Fruit fly (Drosophila melanogaster) whole organism, embryonic: ENCODE results near the gene pkaap.

ENCODE experiments used
- Aef1 ChIP-seq: fragments of 200-800 bp; sonication (Bioruptor generic); IDR thresholded peaks from 3 replicates; pipeline ENCODE4 v1.3.6; 2022; ENCODE audit warnings: missing biosample characterization, missing genetic modification characterization
- Antp ChIP-seq: fragments of 200-800 bp; sonication (Bioruptor generic); optimal IDR thresholded peaks from 3 replicates; lab custom pipeline; 2016; ENCODE audit warnings: missing biosample characterization, missing genetic modification characterization
- Atf-2 ChIP-seq: fragments of 200-800 bp; sonication (Bioruptor generic); optimal IDR thresholded peaks from 2 replicates; lab custom pipeline; 2016; ENCODE audit warnings: missing biosample characterization, missing genetic modification characterization
- Atf3 ChIP-seq: fragments of 200-800 bp; sonication (Bioruptor generic); optimal IDR thresholded peaks from 3 replicates; lab custom pipeline; 2016; ENCODE audit warnings: missing biosample characterization, missing genetic modification characterization
- B-H1 ChIP-seq: fragments of 200-800 bp; sonication (Bioruptor generic); IDR thresholded peaks from 3 replicates; pipeline ENCODE4 v1.3.6; 2022; ENCODE audit warnings: missing biosample characterization, missing genetic modification characterization
- BtbVII ChIP-seq: fragments of 200-800 bp; sonication (Bioruptor generic); optimal IDR thresholded peaks from 3 replicates; lab custom pipeline; 2017; ENCODE audit warnings: missing biosample characterization, mild to moderate bottlenecking, missing genetic modification characterization
- CG10462 ChIP-seq: fragments of 200-800 bp; sonication (Bioruptor generic); optimal IDR thresholded peaks from 2 replicates; lab custom pipeline; 2016; ENCODE audit warnings: missing biosample characterization, missing genetic modification characterization
- CG11085 ChIP-seq: fragments of 200-800 bp; sonication (Bioruptor generic); IDR thresholded peaks from 2 replicates; pipeline ENCODE4 v1.3.6; 2022; ENCODE audit warnings: missing biosample characterization, missing genetic modification characterization
- CG11093 ChIP-seq: fragments of 200-800 bp; sonication (Bioruptor generic); IDR thresholded peaks from 3 replicates; pipeline ENCODE4 v1.3.6; 2022; ENCODE audit warnings: missing biosample characterization, missing genetic modification characterization
- CG12299 ChIP-seq: fragments of 200-800 bp; sonication (Bioruptor generic); optimal IDR thresholded peaks from 2 replicates; lab custom pipeline; 2018; ENCODE audit warnings: missing biosample characterization, mild to moderate bottlenecking, missing genetic modification characterization
- CG13123 ChIP-seq: fragments of 200-800 bp; sonication (Bioruptor generic); optimal IDR thresholded peaks from 2 replicates; lab custom pipeline; 2016; ENCODE audit warnings: missing biosample characterization, missing genetic modification characterization
- CG1603 ChIP-seq: fragments of 200-800 bp; sonication (Bioruptor generic); optimal IDR thresholded peaks from 2 replicates; lab custom pipeline; 2019; ENCODE audit warnings: missing biosample characterization, mild to moderate bottlenecking, missing genetic modification characterization, moderate library complexity
- CG17328 ChIP-seq: fragments of 200-800 bp; sonication (Bioruptor generic); IDR thresholded peaks from 2 replicates; pipeline ENCODE4 v1.3.6; 2022; ENCODE audit warnings: missing biosample characterization, missing genetic modification characterization
- CG18476 ChIP-seq: fragments of 200-800 bp; sonication (Bioruptor generic); optimal IDR thresholded peaks from 2 replicates; lab custom pipeline; 2016; ENCODE audit warnings: missing biosample characterization, mild to moderate bottlenecking, missing genetic modification characterization
- CG18764 ChIP-seq: fragments of 200-800 bp; sonication (Bioruptor generic); optimal IDR thresholded peaks from 3 replicates; lab custom pipeline; 2016; ENCODE audit warnings: missing biosample characterization, missing genetic modification characterization
- CG33557 ChIP-seq: fragments of 200-800 bp; sonication (Bioruptor generic); optimal IDR thresholded peaks from 2 replicates; lab custom pipeline; 2019; ENCODE audit warnings: missing biosample characterization, mild to moderate bottlenecking, missing genetic modification characterization, moderate library complexity
- CG3407 ChIP-seq: fragments of 200-800 bp; sonication (Bioruptor generic); optimal IDR thresholded peaks from 2 replicates; lab custom pipeline; 2018; ENCODE audit warnings: missing biosample characterization, mild to moderate bottlenecking, missing genetic modification characterization
- CG6654 ChIP-seq: fragments of 200-800 bp; sonication (Bioruptor generic); optimal IDR thresholded peaks from 2 replicates; lab custom pipeline; 2017; ENCODE audit warnings: missing biosample characterization, mild to moderate bottlenecking, missing genetic modification characterization
- CG6683 ChIP-seq: fragments of 200-800 bp; sonication (Bioruptor generic); optimal IDR thresholded peaks from 2 replicates; lab custom pipeline; 2017; ENCODE audit warnings: missing biosample characterization, mild to moderate bottlenecking, missing genetic modification characterization, missing genetic modification reagents
- CG9727 ChIP-seq: fragments of 200-800 bp; sonication (Bioruptor generic); optimal IDR thresholded peaks from 3 replicates; lab custom pipeline; 2017; ENCODE audit warnings: missing biosample characterization, mild to moderate bottlenecking, missing genetic modification characterization
- CkIIα-i1 ChIP-seq: fragments of 200-800 bp; sonication (Bioruptor generic); IDR thresholded peaks from 2 replicates; pipeline ENCODE4 v1.3.6; 2022; ENCODE audit warnings: missing biosample characterization, missing genetic modification characterization
- Dp ChIP-seq: fragments of 200-800 bp; sonication (Bioruptor generic); optimal IDR thresholded peaks from 2 replicates; lab custom pipeline; 2018; ENCODE audit warnings: missing biosample characterization, mild to moderate bottlenecking, missing genetic modification characterization, moderate library complexity
- Gsc ChIP-seq: fragments of 200-800 bp; sonication (Bioruptor generic); IDR thresholded peaks from 2 replicates; pipeline ENCODE4 v1.3.6; 2022; ENCODE audit warnings: missing biosample characterization, missing genetic modification characterization
- Lpt ChIP-seq: fragments of >200 bp; optimal IDR thresholded peaks from 2 replicates; lab custom pipeline; 2018; ENCODE audit warnings: missing biosample characterization, missing genetic modification characterization
- Mad ChIP-seq: fragments of 200-800 bp; sonication (Bioruptor generic); optimal IDR thresholded peaks from 2 replicates; lab custom pipeline; 2016; ENCODE audit warnings: missing biosample characterization, missing genetic modification characterization
- Neu2 ChIP-seq: fragments of 200-800 bp; sonication (Bioruptor generic); optimal IDR thresholded peaks from 3 replicates; lab custom pipeline; 2016; ENCODE audit warnings: missing biosample characterization, missing genetic modification characterization, borderline replicate concordance
- Nf-YB ChIP-seq: fragments of 200-800 bp; sonication (Bioruptor generic); optimal IDR thresholded peaks from 3 replicates; lab custom pipeline; 2019; ENCODE audit warnings: missing biosample characterization, mild to moderate bottlenecking, missing genetic modification characterization, moderate library complexity
- Oli ChIP-seq: fragments of 200-800 bp; sonication (Bioruptor generic); optimal IDR thresholded peaks from 2 replicates; lab custom pipeline; 2018; ENCODE audit warnings: missing biosample characterization, mild to moderate bottlenecking, missing genetic modification characterization, moderate library complexity
- Optix ChIP-seq: fragments of 200-800 bp; sonication (Bioruptor generic); IDR thresholded peaks from 3 replicates; pipeline ENCODE4 v1.3.6; 2022; ENCODE audit warnings: missing biosample characterization, missing genetic modification characterization
- Pdp1 ChIP-seq, 2 experiments: fragments of 200-800 bp; sonication (Bioruptor generic); optimal IDR thresholded peaks; 3 replicates each; lab custom pipeline; 2016; ENCODE audit warnings: missing biosample characterization in 2 of 2, missing genetic modification characterization in 2 of 2, mild to moderate bottlenecking in 1 of 2, moderate library complexity in 1 of 2
- Spps ChIP-seq: fragments of 200-800 bp; sonication (Bioruptor generic); optimal IDR thresholded peaks from 2 replicates; lab custom pipeline; 2018; ENCODE audit warnings: missing biosample characterization, mild to moderate bottlenecking, missing genetic modification characterization
- Vsx1 ChIP-seq: fragments of 200-800 bp; sonication (Bioruptor generic); optimal IDR thresholded peaks from 2 replicates; lab custom pipeline; 2017; ENCODE audit warnings: missing biosample characterization, mild to moderate bottlenecking, missing genetic modification characterization, missing genetic modification reagents
- bowl ChIP-seq: fragments of 200-800 bp; sonication (Bioruptor generic); IDR thresholded peaks from 2 replicates; pipeline ENCODE4 v1.3.6; 2022; ENCODE audit warnings: missing biosample characterization, missing genetic modification characterization
- cato ChIP-seq: fragments of 200-800 bp; sonication (Bioruptor generic); optimal IDR thresholded peaks from 2 replicates; lab custom pipeline; 2016; ENCODE audit warnings: missing biosample characterization, missing genetic modification characterization, borderline replicate concordance
- corto ChIP-seq: fragments of 200-800 bp; sonication (Bioruptor generic); optimal IDR thresholded peaks from 2 replicates; lab custom pipeline; 2016; ENCODE audit warnings: missing biosample characterization, mild to moderate bottlenecking, missing genetic modification characterization, moderate library complexity
- croc ChIP-seq: fragments of 200-800 bp; sonication (Bioruptor generic); conservative IDR thresholded peaks from 3 replicates; pipeline ENCODE4 v1.3.6; 2022; ENCODE audit warnings: missing biosample characterization, missing genetic modification characterization
- exex ChIP-seq: fragments of 200-800 bp; sonication (Bioruptor generic); optimal IDR thresholded peaks from 4 replicates; lab custom pipeline; 2018; ENCODE audit warnings: missing biosample characterization, mild to moderate bottlenecking, missing genetic modification characterization, moderate library complexity
- hbn ChIP-seq: fragments of 200-800 bp; sonication (Bioruptor generic); IDR thresholded peaks from 2 replicates; pipeline ENCODE4 v1.3.6; 2022; ENCODE audit warnings: missing biosample characterization, missing genetic modification characterization; ENCODE audit not compliant: partially characterized antibody
- prd ChIP-seq, 3 experiments: fragments of >200 bp in 2 of 3; fragments of 200-800 bp in 1 of 3; sonication (Bioruptor generic) in 1 of 3; optimal IDR thresholded peaks in 2 of 3; IDR thresholded peaks in 1 of 3; 2 replicates in 2 of 3; 3 replicates in 1 of 3; pipeline versions ENCODE4 v1.3.6 to Lab custom; 2017 to 2022; ENCODE audit warnings: missing biosample characterization in 1 of 3, missing genetic modification characterization in 1 of 3
- sens-2 ChIP-seq: fragments of 200-800 bp; sonication (Bioruptor generic); IDR thresholded peaks from 2 replicates; pipeline ENCODE4 v1.3.6; 2022; ENCODE audit warnings: missing biosample characterization, missing genetic modification characterization
- seq ChIP-seq: fragments of 200-800 bp; sonication (Bioruptor generic); IDR thresholded peaks from 2 replicates; pipeline ENCODE4 v1.3.6; 2022; ENCODE audit warnings: missing biosample characterization, missing genetic modification characterization
- slp2 ChIP-seq: fragments of 200-800 bp; sonication (Bioruptor generic); optimal IDR thresholded peaks from 2 replicates; lab custom pipeline; 2016; ENCODE audit warnings: missing biosample characterization, missing genetic modification characterization
- ssp ChIP-seq: fragments of 200-800 bp; sonication (Bioruptor generic); IDR thresholded peaks from 2 replicates; pipeline ENCODE4 v1.3.6; 2022; ENCODE audit warnings: missing biosample characterization, missing genetic modification characterization
- stc ChIP-seq: fragments of 200-800 bp; sonication (Bioruptor generic); IDR thresholded peaks from 2 replicates; pipeline ENCODE4 v1.3.6; 2022; ENCODE audit warnings: missing biosample characterization, missing genetic modification characterization
- stwl ChIP-seq: fragments of 200-800 bp; sonication (Bioruptor generic); optimal IDR thresholded peaks from 3 replicates; lab custom pipeline; 2018; ENCODE audit warnings: missing biosample characterization, mild to moderate bottlenecking, missing genetic modification characterization, moderate library complexity
- tgo ChIP-seq: fragments of 200-800 bp; sonication (Bioruptor generic); IDR thresholded peaks from 3 replicates; pipeline ENCODE4 v1.3.6; 2022; ENCODE audit warnings: missing biosample characterization, missing genetic modification characterization
- tio ChIP-seq: fragments of 200-800 bp; sonication (Bioruptor generic); optimal IDR thresholded peaks from 2 replicates; lab custom pipeline; 2017; ENCODE audit warnings: missing biosample characterization, missing genetic modification characterization, inconsistent platforms
- unc-4 ChIP-seq: fragments of 200-800 bp; sonication (Bioruptor generic); IDR thresholded peaks from 2 replicates; pipeline ENCODE4 v1.3.6; 2022; ENCODE audit warnings: missing biosample characterization, missing genetic modification characterization; ENCODE audit not compliant: partially characterized antibody
- vnd ChIP-seq: fragments of 200-800 bp; sonication (Bioruptor generic); IDR thresholded peaks from 3 replicates; pipeline ENCODE4 v1.3.6; 2022; ENCODE audit warnings: missing biosample characterization, missing genetic modification characterization; ENCODE audit not compliant: partially characterized antibody

pkaap gene

dm6 chr2L:16286360-16287005 lies 1.6 kb upstream of the pkaap start (continued):
- no peak for TF ChIP-seq ssp
- no peak for TF ChIP-seq CG17328 (GFP tag; lab: Robert Waterston, UW)
- peak; percentile 52 for TF ChIP-seq cato (GFP tag; lab: Kevin White, UChicago)
- peak; percentile 44 for TF ChIP-seq exex (tag; lab: Kevin White, UChicago)
- TF ChIP-seq Antp (GFP tag; lab: Kevin White, UChicago), result peak; percentile 67
- peak; percentile 68 for TF ChIP-seq CG12299
- peak; percentile 66 for TF ChIP-seq Nf-YB (GFP tag; lab: Kevin White, UChicago)
- no peak for TF ChIP-seq stc (GFP tag; lab: Robert Waterston, UW)
- no peak for TF ChIP-seq Optix (GFP tag; lab: Robert Waterston, UW)
- TF ChIP-seq corto, result peak; percentile 80
- no peak for TF ChIP-seq Lpt
- peak; percentile 19 for TF ChIP-seq Atf-2
- peak; percentile 71 for TF ChIP-seq CG10462
- TF ChIP-seq Atf3, result peak; percentile 85
- peak; percentile 61 for TF ChIP-seq CG1603 (tag; lab: Kevin White, UChicago)
- TF ChIP-seq B-H1 (GFP tag; lab: Robert Waterston, UW), result no peak
- TF ChIP-seq bowl, result no peak
- TF ChIP-seq CG13123 (GFP tag; lab: Kevin White, UChicago), result peak; percentile 73
- TF ChIP-seq CG6683 (GFP tag; lab: Kevin White, UChicago), result peak; percentile 67
- TF ChIP-seq vnd (GFP tag; lab: Robert Waterston, UW), result no peak
- no peak for TF ChIP-seq unc-4 (GFP tag; lab: Robert Waterston, UW)
- peak; percentile 89 for TF ChIP-seq Oli (tag; lab: Kevin White, UChicago)
- no peak for TF ChIP-seq seq
- TF ChIP-seq Spps (tag; lab: Kevin White, UChicago), result peak; percentile 77
- no peak for TF ChIP-seq Dp
- no peak for TF ChIP-seq prd (optimal IDR thresholded peaks at IDR 0.05; lab: Kevin White, UChicago)
- TF ChIP-seq prd (GFP tag; IDR thresholded peaks at IDR 0.05; lab: Robert Waterston, UW), result no peak
- no peak for TF ChIP-seq stwl (tag; lab: Kevin White, UChicago)
- TF ChIP-seq Vsx1 (GFP tag; lab: Kevin White, UChicago), result peak; percentile 54
- no peak for TF ChIP-seq CkIIα-i1
- TF ChIP-seq tgo, result no peak
- peak; percentile 66; the same call in 2 of the 3 replicates for TF ChIP-seq CG11093 (GFP tag; lab: Robert Waterston, UW)
- TF ChIP-seq CG33557 (GFP tag; lab: Kevin White, UChicago), result peak; percentile 39
- TF ChIP-seq CG3407 (GFP tag; lab: Kevin White, UChicago), result peak; percentile 70
- TF ChIP-seq croc (GFP tag; lab: Robert Waterston, UW), result peak; percentile 66
- peak; percentile 72 for TF ChIP-seq CG6654
- TF ChIP-seq slp2, result peak; percentile 52
- TF ChIP-seq tio, result peak; percentile 68
- TF ChIP-seq CG18476, result peak; percentile 78
- TF ChIP-seq BtbVII (GFP tag; lab: Kevin White, UChicago), result peak; percentile 69
- TF ChIP-seq Neu2 (GFP tag; lab: Kevin White, UChicago), result no peak
- TF ChIP-seq Mad (GFP tag; lab: Kevin White, UChicago), result peak; percentile 79
- peak in 1 of 2 experiments; percentile 69 for TF ChIP-seq Pdp1 (GFP tag; optimal IDR thresholded peaks at IDR 0.05; lab: Kevin White, UChicago)
- no peak for TF ChIP-seq Aef1 (GFP tag; lab: Robert Waterston, UW)
- TF ChIP-seq CG18764 (GFP tag; lab: Kevin White, UChicago), result peak; percentile 75
- no peak for TF ChIP-seq CG11085 (GFP tag; lab: Robert Waterston, UW)
- TF ChIP-seq hbn (GFP tag; lab: Robert Waterston, UW), result no peak
- peak; percentile 86 for TF ChIP-seq CG9727
- TF ChIP-seq sens-2 (GFP tag; lab: Robert Waterston, UW), result no peak
- TF ChIP-seq Gsc (GFP tag; lab: Robert Waterston, UW), result no peak
